Worm (Caenorhabditis elegans) whole organism, L3 larva: ENCODE data around the gene csb-1.

Experiments used
- ama-1 ChIP-seq: fragments of 150-350 bp; optimal IDR thresholded peaks from 2 replicates; lab custom pipeline; 2018
- fkh-2 ChIP-seq: fragments of 150-350 bp; optimal IDR thresholded peaks from 2 replicates; lab custom pipeline; 2014; ENCODE audit warnings: missing biosample characterization, missing genetic modification reagents, missing genetic modification characterization
- lin-15B ChIP-seq: fragments of 150-350 bp; optimal IDR thresholded peaks from 2 replicates; lab custom pipeline; 2014; ENCODE audit warnings: missing biosample characterization, missing genetic modification characterization
- nhr-28 ChIP-seq: fragments of 150-350 bp; optimal IDR thresholded peaks from 2 replicates; lab custom pipeline; 2014; ENCODE audit warnings: missing biosample characterization, missing genetic modification characterization

DNA sequence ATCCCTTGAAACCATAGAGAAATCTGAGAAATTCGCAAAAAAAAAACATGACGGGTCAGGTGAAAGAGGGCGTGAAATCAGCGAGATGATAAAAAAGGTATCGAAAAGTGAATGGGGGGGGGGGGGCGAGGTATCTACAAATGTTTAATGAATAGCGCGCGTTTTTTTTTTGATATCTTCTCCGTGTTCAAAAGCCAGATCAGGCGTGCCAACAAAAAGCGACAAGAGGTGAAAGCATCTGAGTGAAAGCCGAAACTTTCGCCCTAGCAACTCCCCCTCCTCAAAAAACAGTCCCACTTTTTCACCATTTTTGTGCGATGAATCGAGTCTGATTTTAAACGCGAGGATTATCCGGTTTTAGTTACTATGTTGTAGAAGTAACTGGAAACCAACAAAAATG is 22.3 kb upstream of the csb-1 start:
- TF ChIP-seq lin-15B (tag; lab: Kevin White, UChicago) = no peak
- no peak for TF ChIP-seq fkh-2
- TF ChIP-seq ama-1 = no peak
- TF ChIP-seq nhr-28 (tag; lab: Kevin White, UChicago) = no peak
